Fruit fly (Drosophila melanogaster) whole organism, pupa: Measurements from ENCODE around the gene beta-Spec.
A peak's percentile ranks its signal among the peaks of the same experiment; 100 is the strongest.

ENCODE experiments used
- CG10348 ChIP-seq: fragments of 200-800 bp; sonication (Bioruptor generic); IDR thresholded peaks from 2 replicates; pipeline ENCODE4 v1.3.6; 2022; ENCODE audit warnings: missing biosample characterization, missing genetic modification characterization
- CG12605 ChIP-seq: fragments of 200-800 bp; sonication (Bioruptor generic); IDR thresholded peaks from 2 replicates; pipeline ENCODE4 v1.3.6; 2022; ENCODE audit warnings: missing biosample characterization, missing genetic modification characterization
- CG13204 ChIP-seq: fragments of 200-800 bp; sonication (Bioruptor generic); optimal IDR thresholded peaks from 2 replicates; lab custom pipeline; 2018; ENCODE audit warnings: missing biosample characterization, mild to moderate bottlenecking, missing genetic modification characterization, moderate library complexity
- CG14655 ChIP-seq: fragments of 200-800 bp; sonication (Bioruptor generic); optimal IDR thresholded peaks from 3 replicates; lab custom pipeline; 2017; ENCODE audit warnings: mild to moderate bottlenecking, missing biosample characterization, missing genetic modification reagents, missing genetic modification characterization
- CG15710 ChIP-seq: fragments of 200-800 bp; sonication (Bioruptor generic); optimal IDR thresholded peaks from 2 replicates; lab custom pipeline; 2018; ENCODE audit warnings: missing biosample characterization, mild to moderate bottlenecking, missing genetic modification characterization, moderate library complexity
- CG17806 ChIP-seq: fragments of 200-800 bp; sonication (Bioruptor generic); optimal IDR thresholded peaks from 2 replicates; lab custom pipeline; 2018; ENCODE audit warnings: missing biosample characterization, mild to moderate bottlenecking, missing genetic modification characterization, moderate library complexity
- CG32121 ChIP-seq: fragments of 200-800 bp; sonication (Bioruptor generic); IDR thresholded peaks from 2 replicates; pipeline ENCODE4 v1.3.6; 2022; ENCODE audit warnings: missing biosample characterization, missing genetic modification characterization
- CG34367 ChIP-seq: fragments of 200-800 bp; sonication (Bioruptor generic); optimal IDR thresholded peaks from 2 replicates; lab custom pipeline; 2018; ENCODE audit warnings: missing biosample characterization, mild to moderate bottlenecking, missing genetic modification characterization
- CG4496 ChIP-seq: fragments of 200-800 bp; sonication (Bioruptor generic); IDR thresholded peaks from 3 replicates; pipeline ENCODE4 v1.3.6; 2022; ENCODE audit warnings: missing biosample characterization, missing genetic modification characterization
- CG8159 ChIP-seq: fragments of 200-800 bp; sonication (Bioruptor generic); optimal IDR thresholded peaks from 3 replicates; lab custom pipeline; 2018; ENCODE audit warnings: missing biosample characterization, mild to moderate bottlenecking, missing genetic modification characterization, moderate library complexity
- CG8301 ChIP-seq: fragments of 200-800 bp; sonication (Bioruptor generic); optimal IDR thresholded peaks from 2 replicates; lab custom pipeline; 2018; ENCODE audit warnings: missing biosample characterization, mild to moderate bottlenecking, missing genetic modification characterization
- CG9948 ChIP-seq: fragments of 200-800 bp; sonication (Bioruptor generic); optimal IDR thresholded peaks from 2 replicates; lab custom pipeline; 2018; ENCODE audit warnings: missing biosample characterization, mild to moderate bottlenecking, missing genetic modification characterization, moderate library complexity
- D1 ChIP-seq: fragments of 200-800 bp; sonication (Bioruptor generic); optimal IDR thresholded peaks from 2 replicates; lab custom pipeline; 2018; ENCODE audit warnings: missing biosample characterization, mild to moderate bottlenecking, missing genetic modification characterization, moderate library complexity
- EcR ChIP-seq: fragments of 200-800 bp; sonication (Bioruptor generic); optimal IDR thresholded peaks from 3 replicates; lab custom pipeline; 2019; ENCODE audit warnings: missing biosample characterization, missing genetic modification characterization, mild to moderate bottlenecking, moderate library complexity, missing genetic modification reagents
- Ets98B ChIP-seq: fragments of 200-800 bp; sonication (Bioruptor generic); IDR thresholded peaks from 2 replicates; pipeline ENCODE4 v1.3.6; 2022; ENCODE audit warnings: missing biosample characterization, missing genetic modification characterization
- Pif1A ChIP-seq: fragments of 200-800 bp; sonication (Bioruptor generic); optimal IDR thresholded peaks from 3 replicates; lab custom pipeline; 2016; ENCODE audit warnings: missing biosample characterization, missing genetic modification characterization
- Pif1B ChIP-seq: fragments of 200-800 bp; sonication (Bioruptor generic); optimal IDR thresholded peaks from 3 replicates; lab custom pipeline; 2016; ENCODE audit warnings: missing biosample characterization, missing genetic modification characterization
- Snoo ChIP-seq: fragments of 200-800 bp; sonication (Bioruptor generic); optimal IDR thresholded peaks from 3 replicates; lab custom pipeline; 2017; ENCODE audit warnings: missing biosample characterization, mild to moderate bottlenecking, missing genetic modification characterization, inconsistent platforms
- fd96Ca ChIP-seq: fragments of 200-800 bp; sonication (Bioruptor generic); IDR thresholded peaks from 3 replicates; pipeline ENCODE4 v1.3.6; 2022; ENCODE audit warnings: missing biosample characterization, missing genetic modification characterization
- gl ChIP-seq: fragments of 200-800 bp; sonication (Bioruptor generic); optimal IDR thresholded peaks from 2 replicates; lab custom pipeline; 2018; ENCODE audit warnings: missing biosample characterization, mild to moderate bottlenecking, missing genetic modification characterization
- rn ChIP-seq: fragments of 200-800 bp; sonication (Bioruptor generic); IDR thresholded peaks from 2 replicates; pipeline ENCODE4 v1.3.6; 2022; ENCODE audit warnings: missing biosample characterization, missing genetic modification characterization

beta-Spec gene

dm6 chrX:17671788-17672187, 14.6 kb downstream of the beta-Spec start, which contains the start of gene CG12990:
TSS of gene CG12990 (minus strand) at chrX:17671888.
- TF ChIP-seq CG13204 (no peak), Pif1A (GFP tag; lab: Kevin White, UChicago) (no peak), CG17806 (tag; lab: Kevin White, UChicago) (no peak), gl (tag; lab: Kevin White, UChicago) (no peak), CG8301 (tag; lab: Kevin White, UChicago) (no peak), CG12605 (no peak), EcR (GFP tag; lab: Kevin White, UChicago) (no peak), CG10348 (no peak), CG9948 (tag; lab: Kevin White, UChicago) (no peak), CG14655 (GFP tag; lab: Kevin White, UChicago) (no peak), CG8159 (tag; lab: Kevin White, UChicago) (no peak), Pif1B (GFP tag; lab: Kevin White, UChicago) (no peak), CG32121 (GFP tag; lab: Robert Waterston, UW) (no peak), rn (GFP tag; lab: Robert Waterston, UW) (no peak), CG34367 (no peak), D1 (no peak), Ets98B (no peak)

DNA sequence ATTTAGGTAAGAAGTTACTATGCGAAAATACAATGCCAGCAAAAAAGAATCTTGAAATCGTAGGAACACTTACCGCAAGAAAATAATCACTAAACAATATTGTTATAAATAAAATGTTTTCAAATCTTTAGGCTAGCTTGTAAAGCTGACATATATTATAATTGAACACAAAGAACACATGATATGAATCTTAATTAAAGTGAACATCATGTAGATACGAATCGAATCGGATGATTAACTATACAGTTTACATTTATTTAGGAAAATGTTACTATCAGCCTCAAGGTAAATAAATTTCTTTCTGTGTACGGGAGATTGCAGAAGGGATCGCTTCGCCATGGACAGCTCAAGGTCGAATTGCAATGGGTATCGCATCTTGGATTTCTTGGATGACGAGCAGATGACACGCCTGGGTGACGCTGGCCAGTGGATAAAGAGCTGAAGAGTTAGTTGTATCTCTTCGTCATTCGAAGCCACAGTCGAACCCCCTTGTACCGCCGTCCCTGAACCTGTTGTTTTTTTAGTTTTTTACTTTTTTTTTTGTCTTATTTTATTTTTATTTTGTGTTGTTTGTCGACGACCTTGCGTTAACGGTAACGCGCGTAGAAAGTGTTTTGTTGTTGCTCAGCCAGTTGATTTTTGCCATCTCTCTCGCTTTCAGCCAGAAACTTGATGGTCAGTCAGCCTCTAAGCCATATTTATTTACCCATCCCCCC, 20.9 kb downstream of the beta-Spec start:
- TF ChIP-seq CG9948 (tag; lab: Kevin White, UChicago) = peak; percentile 4
- no peak for TF ChIP-seq Snoo
- TF ChIP-seq CG12605 = peak; percentile 28; the same call in 1 of the 2 replicates
- peak; percentile 62 for TF ChIP-seq CG8301 (tag; lab: Kevin White, UChicago)
- TF ChIP-seq CG14655 (GFP tag; lab: Kevin White, UChicago) = peak; percentile 60
- no peak for TF ChIP-seq EcR (GFP tag; lab: Kevin White, UChicago)
- TF ChIP-seq CG4496 (GFP tag; lab: Robert Waterston, UW) = peak; percentile 42; the same call in 1 of the 3 replicates
- no peak for TF ChIP-seq CG13204
- no peak for TF ChIP-seq gl (tag; lab: Kevin White, UChicago)
- TF ChIP-seq CG15710 (tag; lab: Kevin White, UChicago) = peak; percentile 57
- no peak for TF ChIP-seq Pif1A (GFP tag; lab: Kevin White, UChicago)
- no peak for TF ChIP-seq CG32121 (GFP tag; lab: Robert Waterston, UW)
- peak; percentile 43; the same call in 2 of the 3 replicates for TF ChIP-seq fd96Ca (GFP tag; lab: Robert Waterston, UW)
- peak; percentile 3 for TF ChIP-seq Pif1B (GFP tag; lab: Kevin White, UChicago)
- TF ChIP-seq CG10348 = no peak
- no peak for TF ChIP-seq D1
- no peak for TF ChIP-seq rn (GFP tag; lab: Robert Waterston, UW)
- TF ChIP-seq CG8159 (tag; lab: Kevin White, UChicago) = peak; percentile 71
- TF ChIP-seq Ets98B = 0 out of 2 replicates have a peak, but pooled peaks have one; percentile 30
- peak; percentile 16 for TF ChIP-seq CG17806 (tag; lab: Kevin White, UChicago)
- TF ChIP-seq, all 21 proteins: peak for 11

dm6 chrX:17679642-17680571, 22.7 kb downstream of the beta-Spec start:
- TF ChIP-seq CG12605 (peak; percentile 24; the same call in 1 of the 2 replicates), CG9948 (tag; lab: Kevin White, UChicago) (peak; percentile 49), CG10348 (no peak), gl (tag; lab: Kevin White, UChicago) (peak; percentile 18), CG8301 (tag; lab: Kevin White, UChicago) (peak; percentile 28), CG14655 (GFP tag; lab: Kevin White, UChicago) (peak; percentile 61), fd96Ca (GFP tag; lab: Robert Waterston, UW) (peak; percentile 69; the same call in 2 of the 3 replicates), CG17806 (tag; lab: Kevin White, UChicago) (peak; percentile 51), CG4496 (GFP tag; lab: Robert Waterston, UW) (peak; percentile 73), Snoo (peak; percentile 49), Pif1A (GFP tag; lab: Kevin White, UChicago) (peak; percentile 25), CG32121 (GFP tag; lab: Robert Waterston, UW) (peak; percentile 22; the same call in 1 of the 2 replicates), CG15710 (tag; lab: Kevin White, UChicago) (peak; percentile 50), rn (GFP tag; lab: Robert Waterston, UW) (no peak), CG8159 (tag; lab: Kevin White, UChicago) (peak; percentile 70), CG34367 (peak; percentile 29), Ets98B (peak; percentile 9; the same call in 1 of the 2 replicates), Pif1B (GFP tag; lab: Kevin White, UChicago) (no peak), EcR (GFP tag; lab: Kevin White, UChicago) (peak; percentile 56), D1 (peak; percentile 24), CG13204 (no peak)

dm6 chrX:17682745-17683505, 25.8 kb downstream of the beta-Spec start:
- peak; percentile 93 for TF ChIP-seq CG14655 (GFP tag; lab: Kevin White, UChicago)
- peak; percentile 95 for TF ChIP-seq Ets98B
- TF ChIP-seq CG8159 (tag; lab: Kevin White, UChicago) = peak; percentile 92
- peak; percentile 63; the same call in 1 of the 2 replicates for TF ChIP-seq CG10348
- peak; percentile 97 for TF ChIP-seq CG4496 (GFP tag; lab: Robert Waterston, UW)
- TF ChIP-seq Pif1B (GFP tag; lab: Kevin White, UChicago) = peak; percentile 97
- peak; percentile 94 for TF ChIP-seq CG12605
- peak; percentile 61 for TF ChIP-seq D1
- TF ChIP-seq gl (tag; lab: Kevin White, UChicago) = peak; percentile 88
- peak; percentile 13 for TF ChIP-seq EcR (GFP tag; lab: Kevin White, UChicago)
- TF ChIP-seq Snoo = peak; percentile 94
- TF ChIP-seq CG34367 = peak; percentile 91
- peak; percentile 92 for TF ChIP-seq CG13204
- TF ChIP-seq rn (GFP tag; lab: Robert Waterston, UW) = peak; percentile 93
- TF ChIP-seq CG15710 (tag; lab: Kevin White, UChicago) = peak; percentile 92
- peak; percentile 85 for TF ChIP-seq CG8301 (tag; lab: Kevin White, UChicago)
- peak; percentile 82 for TF ChIP-seq CG9948 (tag; lab: Kevin White, UChicago)
- peak; percentile 88 for TF ChIP-seq CG17806 (tag; lab: Kevin White, UChicago)
- peak; percentile 88 for TF ChIP-seq CG32121 (GFP tag; lab: Robert Waterston, UW)
- peak; percentile 96 for TF ChIP-seq Pif1A (GFP tag; lab: Kevin White, UChicago)
- peak; percentile 97 for TF ChIP-seq fd96Ca (GFP tag; lab: Robert Waterston, UW)
